Worm (Caenorhabditis elegans) whole organism, early embryonic: ENCODE measurements around the gene C42C1.3.

ENCODE experiments used
- B0310.2 ChIP-seq: sonication (generic microtip); optimal IDR thresholded peaks from 2 replicates; lab custom pipeline; 2016; ENCODE audit warnings: mild to moderate bottlenecking, missing genetic modification characterization, missing compliant biosample characterization
- F13C5.2 ChIP-seq: sonication (generic microtip); optimal IDR thresholded peaks from 2 replicates; lab custom pipeline; 2017; ENCODE audit warnings: mild to moderate bottlenecking, missing genetic modification characterization, inconsistent platforms, missing compliant biosample characterization
- aly-1 ChIP-seq: sonication (generic microtip); optimal IDR thresholded peaks from 2 replicates; lab custom pipeline; 2016; ENCODE audit warnings: missing genetic modification characterization, missing compliant biosample characterization
- ama-1 ChIP-seq: fragments of 150-350 bp; optimal IDR thresholded peaks from 2 replicates; lab custom pipeline; 2014
- ceh-13 ChIP-seq: fragments of 200-800 bp; sonication (Bioruptor generic); optimal IDR thresholded peaks from 2 replicates; lab custom pipeline; 2018; ENCODE audit warnings: mild to moderate bottlenecking, missing genetic modification characterization, missing compliant biosample characterization
- ceh-36 ChIP-seq: sonication (generic microtip); optimal IDR thresholded peaks from 2 replicates; lab custom pipeline; 2016; ENCODE audit warnings: missing genetic modification characterization, inconsistent platforms, missing compliant biosample characterization
- ets-7 ChIP-seq: sonication (generic microtip); optimal IDR thresholded peaks from 2 replicates; lab custom pipeline; 2016; ENCODE audit warnings: missing genotype, missing genetic modification characterization, missing compliant biosample characterization
- flt-1 ChIP-seq: fragments of 200-800 bp; sonication (Bioruptor generic); IDR thresholded peaks from 2 replicates; pipeline ENCODE4 v1.3.6; 2022; ENCODE audit warnings: missing genetic modification characterization, missing compliant biosample characterization
- hmbx-1 ChIP-seq: sonication (generic microtip); optimal IDR thresholded peaks from 2 replicates; lab custom pipeline; 2016; ENCODE audit warnings: mild to moderate bottlenecking, missing genetic modification characterization, missing compliant biosample characterization
- hmg-4 ChIP-seq: fragments of 200-800 bp; sonication (Bioruptor generic); optimal IDR thresholded peaks from 2 replicates; lab custom pipeline; 2018; ENCODE audit warnings: mild to moderate bottlenecking, missing genetic modification characterization, missing compliant biosample characterization
- hnd-1 ChIP-seq: sonication (generic microtip); optimal IDR thresholded peaks from 2 replicates; lab custom pipeline; 2016; ENCODE audit warnings: missing genetic modification characterization, missing compliant biosample characterization
- pes-1 ChIP-seq: fragments of 200-800 bp; sonication (Bioruptor generic); IDR thresholded peaks from 2 replicates; pipeline ENCODE4 v1.3.6; 2022; ENCODE audit warnings: missing genetic modification reagents, missing genetic modification characterization, missing compliant biosample characterization
- scrt-1 ChIP-seq: fragments of 200-800 bp; sonication (Bioruptor generic); IDR thresholded peaks from 2 replicates; pipeline ENCODE4 v1.3.6; 2022; ENCODE audit warnings: missing genetic modification characterization, missing compliant biosample characterization
- sea-1 ChIP-seq: fragments of 200-800 bp; sonication (Bioruptor generic); conservative IDR thresholded peaks from 2 replicates; pipeline ENCODE4 v1.3.6; 2022; ENCODE audit warnings: missing genetic modification characterization, missing compliant biosample characterization
- tbx-11 ChIP-seq: fragments of 200-800 bp; sonication (Bioruptor generic); IDR thresholded peaks from 2 replicates; pipeline ENCODE4 v1.3.6; 2022; ENCODE audit warnings: missing genetic modification characterization, missing compliant biosample characterization
- tbx-37 ChIP-seq: fragments of 200-800 bp; sonication (Bioruptor generic); conservative IDR thresholded peaks from 2 replicates; pipeline ENCODE4 v1.3.6; 2022; ENCODE audit warnings: missing genetic modification reagents, missing genetic modification characterization, missing compliant biosample characterization
- tra-4 ChIP-seq: sonication (generic microtip); optimal IDR thresholded peaks from 2 replicates; lab custom pipeline; 2017; ENCODE audit warnings: missing genetic modification characterization, missing compliant biosample characterization

C42C1.3 gene

DNA sequence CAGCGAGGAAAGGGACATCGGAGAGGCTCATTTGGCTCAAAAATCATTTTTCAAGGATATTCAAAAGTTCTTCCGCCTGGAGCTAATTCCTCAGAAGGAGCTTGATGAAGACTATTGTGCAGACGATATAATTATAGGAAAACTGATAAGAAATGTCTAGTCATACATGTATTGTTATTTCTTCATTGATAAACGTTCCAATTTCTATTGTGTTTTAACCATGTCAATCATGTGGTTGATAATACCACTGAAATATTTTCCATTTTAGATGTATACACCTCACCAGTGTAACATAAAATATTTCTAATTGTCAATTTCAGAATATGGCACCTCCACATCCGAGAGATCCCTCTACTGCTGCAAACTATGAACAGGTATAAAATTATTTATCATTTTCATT, 9.0 kb upstream of the C42C1.3 start, which contains the start of gene ltah-1.1:
Gene ltah-1.1 (plus strand): TSS at position 283 of the 400 bp plus-strand sequence.
- no peak for TF ChIP-seq ceh-13
- no peak for TF ChIP-seq F13C5.2 (tag; lab: Kevin White, UChicago)
- no peak for TF ChIP-seq pes-1
- no peak for TF ChIP-seq aly-1 (tag; lab: Kevin White, UChicago)
- TF ChIP-seq tbx-11 (GFP tag; lab: Robert Waterston, UW) = no peak
- no peak for TF ChIP-seq hmbx-1 (tag; lab: Kevin White, UChicago)
- TF ChIP-seq sea-1 (GFP tag; lab: Robert Waterston, UW) = no peak
- TF ChIP-seq tra-4 (tag; lab: Kevin White, UChicago) = no peak
- no peak for TF ChIP-seq tbx-37 (GFP tag; lab: Robert Waterston, UW)
- TF ChIP-seq B0310.2 = no peak
- TF ChIP-seq ceh-36 (tag; lab: Kevin White, UChicago) = no peak
- TF ChIP-seq flt-1 (GFP tag; lab: Robert Waterston, UW) = no peak
- no peak for TF ChIP-seq hmg-4 (GFP tag; lab: Kevin White, UChicago)
- TF ChIP-seq hnd-1 = no peak

DNA sequence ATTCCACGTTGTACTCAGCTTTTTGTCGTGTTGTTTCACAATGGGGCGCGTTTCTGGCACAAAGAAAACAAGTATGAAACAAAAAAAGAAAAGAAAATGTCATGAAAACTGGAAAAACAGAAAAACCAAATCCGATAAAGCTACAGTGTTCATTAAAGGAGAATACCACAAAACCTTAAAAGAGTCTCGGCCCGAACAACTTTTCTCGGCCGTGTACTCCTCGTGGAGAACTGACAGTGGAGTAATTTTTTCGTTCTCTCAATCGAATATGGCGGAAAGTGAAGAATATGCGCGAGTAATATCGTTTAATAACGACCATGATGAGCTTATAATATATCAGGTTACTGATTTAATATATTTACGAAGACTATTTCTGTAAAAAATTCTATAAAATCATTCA, 8.2 kb upstream of the C42C1.3 start, which contains the start of the genes tag-335 and vkmt-1:
Gene tag-335 (minus strand): TSS at position 88 of the 400 bp plus-strand sequence.
Gene vkmt-1 (plus strand): TSS at position 219 of the 400 bp plus-strand sequence.
- TF ChIP-seq ama-1 (lab: Kevin White, UChicago) (no peak), tbx-37 (GFP tag; lab: Robert Waterston, UW) (no peak), B0310.2 (no peak), aly-1 (tag; lab: Kevin White, UChicago) (no peak), sea-1 (GFP tag; lab: Robert Waterston, UW) (no peak), flt-1 (GFP tag; lab: Robert Waterston, UW) (no peak), ceh-36 (tag; lab: Kevin White, UChicago) (no peak), hmbx-1 (tag; lab: Kevin White, UChicago) (no peak), ets-7 (tag; lab: Kevin White, UChicago) (no peak), hnd-1 (no peak), hmg-4 (GFP tag; lab: Kevin White, UChicago) (no peak), ceh-13 (no peak), tbx-11 (GFP tag; lab: Robert Waterston, UW) (no peak), tra-4 (tag; lab: Kevin White, UChicago) (no peak)

DNA sequence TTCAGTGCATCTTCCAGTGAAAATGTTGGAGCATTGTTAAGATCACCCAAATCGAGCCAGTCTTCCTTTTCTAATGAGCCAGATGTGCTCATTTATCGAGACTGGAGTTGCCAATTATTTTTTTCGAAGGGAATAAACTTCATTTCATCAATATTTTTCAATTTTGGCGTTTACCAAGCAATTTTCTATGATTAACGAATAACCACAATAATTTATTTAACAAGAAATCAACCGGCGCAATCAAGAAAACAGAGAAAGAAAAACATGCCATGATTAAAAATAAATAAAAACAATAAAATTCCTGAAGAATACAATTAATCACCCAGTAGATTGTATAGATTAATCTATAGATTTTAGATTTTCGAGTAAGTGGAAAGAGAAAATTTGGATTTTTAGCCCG, 5.6 kb upstream of the C42C1.3 start, which contains the start of gene vps-8:
Gene vps-8 (minus strand): TSS at position 101 of the 400 bp plus-strand sequence.
- TF ChIP-seq tbx-37 (GFP tag; lab: Robert Waterston, UW) (no peak), aly-1 (tag; lab: Kevin White, UChicago) (no peak), hmbx-1 (tag; lab: Kevin White, UChicago) (no peak), hnd-1 (no peak), B0310.2 (no peak), sea-1 (GFP tag; lab: Robert Waterston, UW) (no peak), ama-1 (lab: Kevin White, UChicago) (no peak), ceh-36 (tag; lab: Kevin White, UChicago) (no peak), flt-1 (GFP tag; lab: Robert Waterston, UW) (no peak), hmg-4 (GFP tag; lab: Kevin White, UChicago) (no peak), tbx-11 (GFP tag; lab: Robert Waterston, UW) (no peak), scrt-1 (GFP tag; lab: Robert Waterston, UW) (no peak), F13C5.2 (tag; lab: Kevin White, UChicago) (no peak), ets-7 (tag; lab: Kevin White, UChicago) (no peak), ceh-13 (no peak), tra-4 (tag; lab: Kevin White, UChicago) (no peak), pes-1 (no peak)

DNA sequence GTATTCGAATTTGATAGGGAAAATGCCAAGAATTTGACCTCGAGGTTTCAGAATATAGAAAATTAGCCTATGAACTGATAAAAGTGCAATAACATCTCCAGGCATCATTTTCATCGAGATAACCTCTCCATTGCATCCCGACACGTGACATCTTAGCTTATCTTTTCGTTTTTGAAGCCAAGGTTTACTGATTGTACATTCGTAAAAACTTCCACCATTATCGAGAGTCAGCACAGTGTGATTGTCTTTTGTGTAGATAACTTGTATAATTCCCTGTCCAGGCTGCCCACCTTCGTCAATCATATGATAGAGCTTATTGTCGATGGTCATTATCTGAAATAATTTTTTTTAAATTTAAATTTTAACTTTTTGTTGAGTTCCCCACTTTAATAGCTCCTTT, 4.1 kb upstream of the C42C1.3 start:
- TF ChIP-seq B0310.2 = no peak
- TF ChIP-seq ets-7 (tag; lab: Kevin White, UChicago) = no peak
- no peak for TF ChIP-seq tbx-37 (GFP tag; lab: Robert Waterston, UW)
- TF ChIP-seq ceh-13 = no peak
- no peak for TF ChIP-seq ceh-36 (tag; lab: Kevin White, UChicago)
- TF ChIP-seq ama-1 (lab: Kevin White, UChicago) = no peak
- no peak for TF ChIP-seq pes-1

DNA sequence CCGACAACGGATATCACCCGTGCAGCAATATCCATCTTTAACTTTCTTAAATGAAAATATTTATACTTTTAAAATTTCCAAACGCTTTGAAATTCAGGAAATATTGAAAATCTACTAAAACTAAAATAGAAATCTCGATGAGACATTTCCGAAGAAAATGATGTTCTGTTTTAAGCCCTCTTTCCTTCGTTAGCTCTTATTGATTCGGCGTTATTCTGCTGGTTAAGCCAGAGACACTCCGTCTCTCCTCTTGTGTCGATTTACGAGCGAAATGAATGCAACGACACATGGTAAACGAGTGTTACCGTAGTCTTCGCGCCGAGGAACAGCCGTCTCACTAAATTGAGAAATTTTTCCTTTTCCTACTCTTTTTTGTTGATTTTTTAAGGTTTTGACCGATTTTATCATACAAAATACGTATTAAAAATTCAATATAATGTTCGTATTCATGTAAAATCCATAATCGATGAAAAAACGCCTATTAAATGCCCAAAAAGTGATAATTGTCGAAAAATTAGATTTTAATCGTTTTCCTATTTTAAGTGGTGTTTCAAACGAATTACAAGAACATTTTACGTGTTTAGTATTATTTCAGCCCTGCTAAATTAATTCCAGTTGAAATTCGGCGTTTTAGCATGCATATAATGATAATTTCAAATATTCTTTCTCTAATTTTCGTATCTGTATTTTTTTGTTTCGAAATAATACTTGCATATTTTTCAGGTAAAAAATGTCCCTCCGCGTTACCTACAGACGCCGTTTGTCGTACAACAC, 1.8 kb downstream of the C42C1.3 start, which contains the start of the genes ppm-1.H and rpl-34:
Gene ppm-1.H (minus strand): TSS at position 51 of the 774 bp plus-strand sequence.
Gene rpl-34 (plus strand): TSS at position 724 of the 774 bp plus-strand sequence.
- no peak for TF ChIP-seq ama-1 (lab: Kevin White, UChicago)
- TF ChIP-seq F13C5.2 (tag; lab: Kevin White, UChicago) = peak; percentile 34

DNA sequence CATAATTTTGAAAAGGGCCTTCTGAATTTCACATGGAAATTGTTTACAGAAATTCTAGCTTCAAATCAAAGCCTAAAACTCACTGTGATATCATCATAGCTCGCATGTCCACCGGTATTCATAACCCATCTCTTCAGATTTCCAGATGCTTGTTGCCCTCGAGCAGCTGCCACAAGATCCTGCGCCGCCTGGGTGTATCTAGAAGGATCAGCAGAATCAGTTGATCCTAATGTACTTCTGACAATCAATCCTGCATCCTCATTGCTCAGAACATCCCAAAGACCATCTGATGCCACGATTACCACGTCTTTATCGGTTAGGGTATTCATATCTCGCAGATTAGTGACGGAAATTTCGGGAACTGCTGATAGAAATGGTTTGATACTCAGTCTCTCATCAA, 4.4 kb downstream of the C42C1.3 start:
- TF ChIP-seq ets-7 (tag; lab: Kevin White, UChicago) (no peak), tra-4 (tag; lab: Kevin White, UChicago) (no peak), scrt-1 (GFP tag; lab: Robert Waterston, UW) (no peak), ama-1 (lab: Kevin White, UChicago) (no peak), tbx-37 (GFP tag; lab: Robert Waterston, UW) (no peak), B0310.2 (no peak), flt-1 (GFP tag; lab: Robert Waterston, UW) (no peak), hnd-1 (no peak), hmg-4 (GFP tag; lab: Kevin White, UChicago) (no peak), aly-1 (tag; lab: Kevin White, UChicago) (no peak), sea-1 (GFP tag; lab: Robert Waterston, UW) (no peak), ceh-13 (no peak), F13C5.2 (tag; lab: Kevin White, UChicago) (no peak), tbx-11 (GFP tag; lab: Robert Waterston, UW) (no peak), hmbx-1 (tag; lab: Kevin White, UChicago) (no peak), pes-1 (no peak), ceh-36 (tag; lab: Kevin White, UChicago) (no peak)
